Fruit fly (Drosophila melanogaster): ENCODE data around the gene AOX2.
A peak's percentile ranks its signal among the peaks of the same experiment; 100 is the strongest.

dm6 chr3R:15556524-15556923 lies 14.3 kb upstream of the AOX2 start:
- TF ChIP-seq OdsH (GFP tag; optimal IDR thresholded peaks at IDR 0.05) (peak; percentile 29), psq (GFP tag; optimal IDR thresholded peaks at IDR 0.05) (peak; percentile 13), lola (GFP tag; optimal IDR thresholded peaks at IDR 0.05) (no peak), woc (GFP tag; optimal IDR thresholded peaks at IDR 0.05) (no peak), Sp1 (GFP tag; optimal IDR thresholded peaks at IDR 0.05) (no peak), Mio (GFP tag; optimal IDR thresholded peaks at IDR 0.05) (no peak), brk (GFP tag; optimal IDR thresholded peaks at IDR 0.05) (no peak), sage (GFP tag; optimal IDR thresholded peaks at IDR 0.05) (no peak), pan (optimal IDR thresholded peaks at IDR 0.05) (no peak), Dfd (GFP tag; optimal IDR thresholded peaks at IDR 0.05) (no peak), fru (GFP tag; optimal IDR thresholded peaks at IDR 0.05) (peak; percentile 24)
